Worm (Caenorhabditis elegans) whole organism, midembryonic: ENCODE measurements around the gene T09F5.10.

Experiments
- T22C8.4 ChIP-seq: fragments of 200-800 bp; sonication (Bioruptor generic); IDR thresholded peaks from 2 replicates; pipeline ENCODE4 v1.3.6; 2022; ENCODE audit warnings: missing genetic modification characterization, missing compliant biosample characterization
- cog-1 ChIP-seq: sonication (generic microtip); optimal IDR thresholded peaks from 2 replicates; lab custom pipeline; 2016; ENCODE audit warnings: missing genetic modification characterization, missing compliant biosample characterization
- flt-1 ChIP-seq: fragments of 200-800 bp; sonication (Bioruptor generic); IDR thresholded peaks from 2 replicates; pipeline ENCODE4 v1.3.6; 2022; ENCODE audit warnings: missing genetic modification characterization, missing compliant biosample characterization
- klf-2 ChIP-seq: fragments of 200-800 bp; sonication (Bioruptor generic); conservative IDR thresholded peaks from 2 replicates; pipeline ENCODE4 v1.3.6; 2022; ENCODE audit warnings: missing genetic modification reagents, missing genetic modification characterization, missing compliant biosample characterization
- ref-1 ChIP-seq: fragments of 200-800 bp; sonication (Bioruptor generic); conservative IDR thresholded peaks from 2 replicates; pipeline ENCODE4 v1.3.6; 2022; ENCODE audit warnings: missing genetic modification reagents, missing genetic modification characterization, missing compliant biosample characterization
- tab-1 ChIP-seq: fragments of 200-800 bp; sonication (Bioruptor generic); IDR thresholded peaks from 2 replicates; pipeline ENCODE4 v1.3.6; 2022; ENCODE audit warnings: missing genetic modification characterization, missing compliant biosample characterization
- ztf-23 ChIP-seq: fragments of 200-800 bp; sonication (Bioruptor generic); IDR thresholded peaks from 2 replicates; pipeline ENCODE4 v1.3.6; 2022; ENCODE audit warnings: missing genetic modification reagents, missing genetic modification characterization, missing compliant biosample characterization

ce11 chrV:15140247-15140646 lies 39.6 kb upstream of the T09F5.10 start, which contains the start of gene K08F9.3:
- TF ChIP-seq flt-1 (GFP tag; lab: Robert Waterston, UW) (no peak), ref-1 (GFP tag; lab: Robert Waterston, UW) (no peak), ztf-23 (no peak), tab-1 (GFP tag; lab: Robert Waterston, UW) (no peak), T22C8.4 (GFP tag; lab: Robert Waterston, UW) (no peak), klf-2 (GFP tag; lab: Robert Waterston, UW) (no peak), cog-1 (tag; lab: Kevin White, UChicago) (no peak)
